Worm (Caenorhabditis elegans) whole organism, L2 larva: ENCODE results near the gene F38E11.6.

Experiments used
- ZK546.5 ChIP-seq: sonication (generic microtip); optimal IDR thresholded peaks from 2 replicates; lab custom pipeline; 2017; ENCODE audit warnings: missing biosample characterization, missing genetic modification characterization
- zag-1 ChIP-seq: fragments of 150-350 bp; optimal IDR thresholded peaks from 2 replicates; lab custom pipeline; 2014; ENCODE audit warnings: missing biosample characterization, missing genetic modification characterization

ce11 chrIV:9442106-9442532 lies 25.2 kb downstream of the F38E11.6 start:
- TF ChIP-seq ZK546.5 (no peak), zag-1 (no peak)
